Fruit fly (Drosophila melanogaster) ovary, adult (tissue): Measurements from ENCODE around the gene dlg1.

Experiments
- CG17801 ChIP-seq: fragments of 200-800 bp; optimal IDR thresholded peaks from 2 replicates; lab custom pipeline; 2019; ENCODE audit warnings: missing biosample characterization, mild to moderate bottlenecking, missing genetic modification characterization, moderate library complexity; ENCODE audit not compliant: partially characterized antibody

dlg1 gene

DNA sequence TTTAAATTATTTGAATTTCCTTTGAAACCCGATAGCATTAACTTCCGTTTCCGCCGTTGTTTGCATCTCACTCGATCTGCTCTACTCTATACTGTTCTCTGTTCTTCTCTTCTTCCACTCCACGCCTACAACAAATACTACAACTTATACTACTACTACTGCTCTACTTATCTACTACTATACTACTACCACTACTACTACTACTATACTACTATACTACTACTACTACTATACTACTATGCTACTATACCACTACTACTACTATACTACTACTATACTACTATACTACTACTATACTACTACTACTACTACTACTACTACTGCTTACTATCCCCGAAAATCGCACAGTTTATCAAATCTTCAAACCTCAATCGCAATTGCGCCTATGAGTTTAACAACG lies 13.1 kb downstream of the dlg1 start:
- TF ChIP-seq CG17801 (GFP tag; lab: Kevin White, UChicago) = no peak

dm6 chrX:11383530-11383929 lies 14.1 kb downstream of the dlg1 start:
- no peak for TF ChIP-seq CG17801 (GFP tag; lab: Kevin White, UChicago)

DNA sequence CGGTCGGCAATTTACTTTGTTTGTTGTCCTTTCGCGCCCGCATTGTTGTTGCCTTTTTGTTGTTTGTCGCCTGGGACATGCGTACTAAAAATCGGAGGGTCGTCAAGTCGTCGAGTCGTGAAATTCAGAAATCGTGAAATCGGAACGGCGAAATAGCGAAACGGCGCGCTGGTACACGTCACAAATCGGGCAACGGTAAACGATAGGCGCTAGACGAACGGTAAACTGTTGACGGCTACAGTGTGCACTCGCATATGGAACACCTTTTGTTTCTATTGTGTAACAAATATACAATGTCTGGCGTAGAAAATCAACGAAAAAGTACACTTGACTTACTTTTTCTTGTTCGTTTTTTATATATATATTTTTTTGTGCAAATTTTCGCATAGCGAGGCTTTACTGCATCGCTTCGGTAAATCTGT lies 14.6 kb downstream of the dlg1 start:
- TF ChIP-seq CG17801 (GFP tag; lab: Kevin White, UChicago) = no peak

- no peak for TF ChIP-seq CG17801 (GFP tag; lab: Kevin White, UChicago)
Measured at dm6 chrX:11385498-11385897, 16.0 kb downstream of the dlg1 start.

dm6 chrX:11389494-11390447 lies 20.3 kb downstream of the dlg1 start:
- TF ChIP-seq CG17801 (GFP tag; lab: Kevin White, UChicago) = peak; percentile 50

DNA sequence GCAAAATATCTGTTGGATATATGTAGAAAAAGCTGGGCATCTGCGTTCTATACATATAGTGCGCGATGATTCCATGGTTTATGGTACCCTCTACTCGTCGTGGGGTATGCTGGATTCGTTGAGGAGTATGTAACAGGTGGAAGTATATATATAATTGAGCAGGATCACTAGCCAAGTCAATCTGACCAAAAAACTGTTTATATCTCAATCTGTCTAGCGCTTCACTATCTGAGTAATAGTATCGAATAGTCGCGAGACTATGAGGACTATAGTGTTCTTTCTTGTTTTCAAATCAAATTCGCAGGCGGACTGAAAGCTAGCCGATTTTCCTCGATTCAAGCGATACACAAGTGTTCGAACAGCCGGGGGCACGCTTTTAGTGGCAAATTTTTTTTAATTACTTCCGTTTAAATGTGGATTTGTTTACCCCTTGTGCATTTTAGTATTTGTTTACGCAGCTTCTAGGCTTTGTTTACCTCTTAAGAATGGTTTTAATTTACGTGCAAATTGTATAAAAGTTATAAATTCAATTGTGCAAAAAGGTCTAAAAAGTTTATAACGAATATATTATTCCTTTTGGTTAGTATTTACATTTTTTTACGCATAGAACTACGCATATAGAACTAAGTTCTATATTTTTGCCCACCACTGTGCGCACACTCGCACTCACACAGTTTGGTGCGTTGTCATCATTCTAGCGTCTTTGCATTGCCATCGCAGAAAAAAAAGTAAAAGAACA lies 21.3 kb downstream of the dlg1 start:
- peak; percentile 46 for TF ChIP-seq CG17801 (GFP tag; lab: Kevin White, UChicago)

- no peak for TF ChIP-seq CG17801 (GFP tag; lab: Kevin White, UChicago)
Measured at dm6 chrX:11391364-11391915, 22.0 kb downstream of the dlg1 start.

dm6 chrX:11393003-11393620 lies 23.6 kb downstream of the dlg1 start:
- TF ChIP-seq CG17801 (GFP tag; lab: Kevin White, UChicago) = no peak

DNA sequence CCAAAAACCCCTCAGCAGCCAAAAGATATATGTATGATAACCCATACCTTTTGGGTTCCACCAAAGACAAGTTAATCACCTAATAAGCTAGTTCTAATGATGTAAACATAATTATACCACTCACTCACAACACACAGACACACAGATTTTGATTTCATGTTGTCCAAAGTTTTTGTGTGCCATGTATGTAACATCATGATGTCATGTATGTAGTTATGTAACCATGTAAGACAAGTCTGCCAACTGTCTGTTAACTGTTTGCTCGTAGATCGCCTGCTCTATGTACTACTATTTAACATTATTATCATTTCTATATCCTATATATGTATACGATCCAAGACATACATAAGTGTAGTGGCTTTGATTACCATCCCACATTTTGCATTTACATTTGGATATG lies 34.8 kb downstream of the dlg1 start:
- TF ChIP-seq CG17801 (GFP tag; lab: Kevin White, UChicago) = no peak

DNA sequence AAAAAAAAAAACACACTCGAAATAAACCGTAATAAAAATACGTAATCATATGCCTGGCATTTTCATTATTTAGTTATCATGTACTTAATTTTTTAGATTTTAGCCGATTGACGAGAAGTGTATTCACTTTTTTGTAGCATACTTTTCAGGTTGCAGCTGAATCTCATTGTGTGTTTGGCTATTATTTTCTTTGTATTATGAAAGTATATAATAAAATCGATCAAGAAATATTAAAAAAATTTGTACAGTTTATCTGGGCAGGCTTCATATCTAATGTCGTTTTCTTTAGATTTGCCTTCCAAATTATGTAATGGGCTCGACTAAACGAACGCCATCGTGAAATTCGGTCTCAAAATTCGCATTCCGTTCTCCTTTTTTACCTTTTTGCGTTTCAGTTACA lies 40.2 kb downstream of the dlg1 start, which contains the start of gene CG15196:
CG15196 (plus strand) TSS at position 301 of the 400 bp plus-strand sequence.
- TF ChIP-seq CG17801 (GFP tag; lab: Kevin White, UChicago) = no peak

- TF ChIP-seq CG17801 (GFP tag; lab: Kevin White, UChicago) = no peak
Measured at dm6 chrX:11413090-11413489, 43.6 kb downstream of the dlg1 start, which contains the start of gene Gr10b. Gr10b (minus strand) TSS chrX:11413190.

DNA sequence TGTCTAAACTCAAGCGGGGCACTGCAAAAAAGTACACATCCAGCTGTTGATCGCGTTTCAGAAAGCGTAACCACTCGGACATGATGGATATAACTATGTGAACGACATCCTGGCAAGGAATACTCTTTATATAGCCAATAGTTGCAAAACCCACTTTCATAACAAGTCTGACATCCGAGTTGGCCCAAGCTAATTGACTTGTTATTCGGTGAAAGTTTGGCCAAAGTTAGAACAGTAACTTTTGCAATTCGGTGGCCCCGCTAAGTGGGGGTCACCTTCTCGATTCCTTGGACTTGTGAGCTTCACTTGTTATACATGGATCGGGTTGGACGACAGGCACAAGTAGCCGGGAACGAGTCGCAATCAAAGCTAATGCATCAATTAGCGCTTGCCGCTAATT lies 47.9 kb downstream of the dlg1 start, which contains the start of the genes Gr10a and Or10a:
Gr10a (minus strand) TSS at position 101 of the 400 bp plus-strand sequence.
Or10a (minus strand) TSS at position 101 of the 400 bp plus-strand sequence.
- TF ChIP-seq CG17801 (GFP tag; lab: Kevin White, UChicago) = no peak

dm6 chrX:11419212-11419611 lies 49.7 kb downstream of the dlg1 start:
- TF ChIP-seq CG17801 (GFP tag; lab: Kevin White, UChicago) = no peak

- no peak for TF ChIP-seq CG17801 (GFP tag; lab: Kevin White, UChicago)
Measured at dm6 chrX:11419962-11420361, 50.5 kb downstream of the dlg1 start.
